Worm (Caenorhabditis elegans) whole organism, L1 larva: ENCODE results near the gene R193.2.

Source experiments
- Y116A8C.19 ChIP-seq: sonication (generic microtip); optimal IDR thresholded peaks from 2 replicates; lab custom pipeline; 2016; ENCODE audit warnings: missing compliant biosample characterization, missing genetic modification characterization, borderline replicate concordance
- aha-1 ChIP-seq: fragments of 150-350 bp; optimal IDR thresholded peaks from 2 replicates; lab custom pipeline; 2014; ENCODE audit warnings: missing biosample characterization, missing genetic modification characterization
- alr-1 ChIP-seq: fragments of 200-800 bp; sonication (Bioruptor generic); optimal IDR thresholded peaks from 2 replicates; lab custom pipeline; 2018; ENCODE audit warnings: borderline replicate concordance, mild to moderate bottlenecking, missing genetic modification characterization, missing compliant biosample characterization
- aly-2 ChIP-seq: fragments of 150-350 bp; optimal IDR thresholded peaks from 2 replicates; lab custom pipeline; 2014; ENCODE audit warnings: missing biosample characterization, missing genetic modification characterization
- ceh-63 ChIP-seq: fragments of 200-800 bp; sonication (Bioruptor generic); optimal IDR thresholded peaks from 2 replicates; lab custom pipeline; 2018; ENCODE audit warnings: mild to moderate bottlenecking, missing genetic modification characterization, missing compliant biosample characterization
- ceh-8 ChIP-seq: fragments of 200-800 bp; sonication (Bioruptor generic); optimal IDR thresholded peaks from 2 replicates; lab custom pipeline; 2018; ENCODE audit warnings: mild to moderate bottlenecking, missing genetic modification characterization, moderate library complexity, missing compliant biosample characterization
- ceh-82 ChIP-seq, 3 experiments: fragments of 150-350 bp in 1 of 3; sonication (generic microtip) in 2 of 3; optimal IDR thresholded peaks; 2 replicates each; lab custom pipeline; 2014 to 2017; ENCODE audit warnings: missing biosample characterization in 3 of 3, missing genetic modification characterization in 3 of 3
- ceh-90 ChIP-seq: sonication (generic microtip); optimal IDR thresholded peaks from 2 replicates; lab custom pipeline; 2016; ENCODE audit warnings: missing genetic modification characterization, missing compliant biosample characterization
- dpl-1 ChIP-seq, 3 experiments: fragments of 150-350 bp in 2 of 3; sonication (generic microtip) in 1 of 3; optimal IDR thresholded peaks; 2 replicates each; lab custom pipeline; 2014 to 2017; ENCODE audit warnings: missing biosample characterization in 3 of 3, missing genetic modification characterization in 3 of 3, missing genetic modification reagents in 3 of 3
- dsc-1 ChIP-seq: sonication (generic microtip); optimal IDR thresholded peaks from 2 replicates; lab custom pipeline; 2016; ENCODE audit warnings: mild to moderate bottlenecking, missing genetic modification characterization, missing compliant biosample characterization
- efl-1 ChIP-seq, 4 experiments: fragments of 150-350 bp; optimal IDR thresholded peaks in 3 of 4; peaks in 1 of 4; 1 replicate in 1 of 4; 2 replicates in 3 of 4; lab custom pipeline; 2014; ENCODE audit warnings: missing biosample characterization in 2 of 4, missing genetic modification characterization in 2 of 4, missing genetic modification reagents in 2 of 4
- egl-27 ChIP-seq, 2 experiments: fragments of 150-350 bp in 1 of 2; sonication (generic microtip); optimal IDR thresholded peaks; 3 replicates each; lab custom pipeline; 2017 to 2018; ENCODE audit warnings: missing biosample characterization in 2 of 2, missing genetic modification characterization in 2 of 2, missing genetic modification reagents in 2 of 2
- elt-3 ChIP-seq, 6 experiments: fragments of 150-350 bp in 1 of 6; sonication (generic microtip); optimal IDR thresholded peaks; 2 replicates each; lab custom pipeline; 2017 to 2018; ENCODE audit warnings: missing biosample characterization in 6 of 6, missing genetic modification characterization in 6 of 6, inconsistent platforms in 1 of 6
- fkh-10 ChIP-seq: sonication (generic microtip); optimal IDR thresholded peaks from 2 replicates; lab custom pipeline; 2017; ENCODE audit warnings: missing biosample characterization, missing genetic modification reagents, missing genetic modification characterization
- fkh-4 ChIP-seq: sonication (generic microtip); optimal IDR thresholded peaks from 2 replicates; lab custom pipeline; 2016; ENCODE audit warnings: missing compliant biosample characterization, missing genetic modification characterization, borderline replicate concordance
- fkh-8 ChIP-seq: sonication (generic microtip); optimal IDR thresholded peaks from 2 replicates; lab custom pipeline; 2016; ENCODE audit warnings: mild to moderate bottlenecking, missing genetic modification characterization, missing compliant biosample characterization
- fos-1 ChIP-seq: fragments of 150-350 bp; optimal IDR thresholded peaks from 2 replicates; lab custom pipeline; 2014; ENCODE audit warnings: missing biosample characterization, missing genetic modification characterization
- grh-1 ChIP-seq: fragments of 200-800 bp; sonication (Bioruptor generic); IDR thresholded peaks from 2 replicates; pipeline ENCODE4 v1.3.6; 2022; ENCODE audit warnings: missing genetic modification reagents, missing genetic modification characterization, missing compliant biosample characterization
- hlh-17 ChIP-seq: fragments of 200-800 bp; sonication (Bioruptor generic); optimal IDR thresholded peaks from 2 replicates; lab custom pipeline; 2018; ENCODE audit warnings: missing genetic modification characterization, mild to moderate bottlenecking, missing compliant biosample characterization, moderate library complexity, borderline replicate concordance
- hlh-4 ChIP-seq: sonication (generic microtip); optimal IDR thresholded peaks from 2 replicates; lab custom pipeline; 2016; ENCODE audit warnings: mild to moderate bottlenecking, missing genetic modification characterization, missing compliant biosample characterization
- irx-1 ChIP-seq: sonication (generic microtip); optimal IDR thresholded peaks from 2 replicates; lab custom pipeline; 2016; ENCODE audit warnings: missing genetic modification characterization, missing compliant biosample characterization
- isw-1 ChIP-seq: fragments of 200-800 bp; sonication (Bioruptor generic); IDR thresholded peaks from 2 replicates; pipeline ENCODE4 v1.3.6; 2022; ENCODE audit warnings: missing genetic modification characterization, missing compliant biosample characterization
- lin-14 ChIP-seq: fragments of 200-800 bp; sonication (Bioruptor generic); optimal IDR thresholded peaks from 2 replicates; lab custom pipeline; 2018; ENCODE audit warnings: mild to moderate bottlenecking, missing genetic modification characterization, moderate library complexity, missing compliant biosample characterization
- lin-35 ChIP-seq, 2 experiments: fragments of 150-350 bp; optimal IDR thresholded peaks; 2 replicates each; lab custom pipeline; 2014; ENCODE audit warnings: missing biosample characterization in 2 of 2, missing genetic modification characterization in 2 of 2, missing genetic modification reagents in 2 of 2
- lin-39 ChIP-seq: fragments of 150-350 bp; optimal IDR thresholded peaks from 2 replicates; lab custom pipeline; 2014; ENCODE audit warnings: missing biosample characterization, missing genetic modification reagents, missing genetic modification characterization
- lsy-2 ChIP-seq, 2 experiments: fragments of 150-350 bp; optimal IDR thresholded peaks; 2 replicates each; lab custom pipeline; 2014; ENCODE audit warnings: missing biosample characterization in 2 of 2, missing genetic modification characterization in 2 of 2
- mdl-1 ChIP-seq, 2 experiments: fragments of 150-350 bp; optimal IDR thresholded peaks; 2 replicates each; lab custom pipeline; 2014 to 2017; ENCODE audit warnings: missing biosample characterization in 2 of 2, missing genetic modification characterization in 2 of 2, inconsistent platforms in 1 of 2
- mef-2 ChIP-seq: fragments of 150-350 bp; optimal IDR thresholded peaks from 2 replicates; lab custom pipeline; 2014; ENCODE audit warnings: missing biosample characterization, missing genetic modification characterization
- mep-1 ChIP-seq: fragments of 150-350 bp; optimal IDR thresholded peaks from 2 replicates; lab custom pipeline; 2014; ENCODE audit warnings: missing biosample characterization, missing genetic modification characterization
- nhr-12 ChIP-seq: sonication (generic microtip); optimal IDR thresholded peaks from 2 replicates; lab custom pipeline; 2017; ENCODE audit warnings: missing biosample characterization, missing genetic modification characterization
- nhr-19 ChIP-seq: fragments of 200-800 bp; sonication (Bioruptor generic); conservative IDR thresholded peaks from 2 replicates; pipeline ENCODE4 v1.3.6; 2022; ENCODE audit warnings: missing genetic modification characterization, missing compliant biosample characterization
- nhr-28 ChIP-seq: fragments of 150-350 bp; optimal IDR thresholded peaks from 2 replicates; lab custom pipeline; 2014; ENCODE audit warnings: missing biosample characterization, missing genetic modification characterization
- nhr-47 ChIP-seq: sonication (generic microtip); optimal IDR thresholded peaks from 2 replicates; lab custom pipeline; 2016; ENCODE audit warnings: mild to moderate bottlenecking, missing genetic modification characterization, moderate library complexity, missing compliant biosample characterization
- nhr-71 ChIP-seq: sonication (generic microtip); optimal IDR thresholded peaks from 2 replicates; lab custom pipeline; 2016; ENCODE audit warnings: mild to moderate bottlenecking, missing genetic modification characterization, moderate library complexity, missing compliant biosample characterization
- nhr-76 ChIP-seq: sonication (generic microtip); optimal IDR thresholded peaks from 2 replicates; lab custom pipeline; 2017; ENCODE audit warnings: missing biosample characterization, missing genetic modification characterization
- nhr-77 ChIP-seq: fragments of 150-350 bp; optimal IDR thresholded peaks from 2 replicates; lab custom pipeline; 2014; ENCODE audit warnings: missing biosample characterization, missing genetic modification characterization
- nhr-84 ChIP-seq: sonication (generic microtip); optimal IDR thresholded peaks from 2 replicates; lab custom pipeline; 2017; ENCODE audit warnings: missing biosample characterization, missing genetic modification characterization
- nhr-90 ChIP-seq: sonication (generic microtip); optimal IDR thresholded peaks from 2 replicates; lab custom pipeline; 2016; ENCODE audit warnings: mild to moderate bottlenecking, missing genetic modification characterization, missing compliant biosample characterization; ENCODE audit not compliant: poor library complexity
- pax-3 ChIP-seq: fragments of 200-800 bp; sonication (Bioruptor generic); optimal IDR thresholded peaks from 2 replicates; lab custom pipeline; 2018; ENCODE audit warnings: mild to moderate bottlenecking, missing genetic modification characterization, moderate library complexity, missing compliant biosample characterization
- pqm-1 ChIP-seq: sonication (generic microtip); optimal IDR thresholded peaks from 3 replicates; lab custom pipeline; 2017; ENCODE audit warnings: missing biosample characterization, missing genetic modification characterization
- rnt-1 ChIP-seq: sonication (generic microtip); optimal IDR thresholded peaks from 2 replicates; lab custom pipeline; 2016; ENCODE audit warnings: mild to moderate bottlenecking, missing genetic modification characterization, moderate library complexity, missing compliant biosample characterization
- snu-23 ChIP-seq: sonication (generic microtip); optimal IDR thresholded peaks from 2 replicates; lab custom pipeline; 2016; ENCODE audit warnings: missing genetic modification characterization, missing compliant biosample characterization
- sox-4 ChIP-seq: sonication (generic microtip); optimal IDR thresholded peaks from 2 replicates; lab custom pipeline; 2016; ENCODE audit warnings: missing genetic modification characterization, missing compliant biosample characterization
- sptf-1 ChIP-seq: fragments of 150-350 bp; optimal IDR thresholded peaks from 2 replicates; lab custom pipeline; 2014; ENCODE audit warnings: missing biosample characterization, missing genetic modification characterization
- sup-37 ChIP-seq: fragments of 200-800 bp; sonication (Bioruptor generic); optimal IDR thresholded peaks from 2 replicates; lab custom pipeline; 2018; ENCODE audit warnings: mild to moderate bottlenecking, missing genetic modification characterization, missing compliant biosample characterization
- swsn-7 ChIP-seq: sonication (generic microtip); optimal IDR thresholded peaks from 2 replicates; lab custom pipeline; 2016; ENCODE audit warnings: missing genetic modification characterization, missing compliant biosample characterization
- tbx-2 ChIP-seq: sonication (generic microtip); optimal IDR thresholded peaks from 2 replicates; lab custom pipeline; 2016; ENCODE audit warnings: missing genetic modification characterization, missing compliant biosample characterization
- unc-130 ChIP-seq: fragments of 150-350 bp; optimal IDR thresholded peaks from 2 replicates; lab custom pipeline; 2017; ENCODE audit warnings: missing biosample characterization, missing genetic modification characterization, inconsistent platforms
- unc-86 ChIP-seq: sonication (generic microtip); optimal IDR thresholded peaks from 2 replicates; lab custom pipeline; 2016; ENCODE audit warnings: missing genetic modification characterization, missing compliant biosample characterization
- xbp-1 ChIP-seq: sonication (generic microtip); optimal IDR thresholded peaks from 2 replicates; lab custom pipeline; 2016; ENCODE audit warnings: missing genetic modification characterization, missing compliant biosample characterization
- zag-1 ChIP-seq: fragments of 150-350 bp; optimal IDR thresholded peaks from 2 replicates; lab custom pipeline; 2014; ENCODE audit warnings: missing biosample characterization, missing genetic modification characterization
- ztf-4 ChIP-seq: fragments of 150-350 bp; optimal IDR thresholded peaks from 2 replicates; lab custom pipeline; 2014; ENCODE audit warnings: missing biosample characterization, missing genetic modification characterization

R193.2 gene

ce11 chrX:1093154-1093553, 55.2 kb downstream of the R193.2 start (continued):
- TF ChIP-seq tbx-2 (tag; lab: Kevin White, UChicago) (peak; percentile 93), nhr-19 (GFP tag; lab: Robert Waterston, UW) (peak; percentile 95), fkh-4 (tag; lab: Kevin White, UChicago) (no peak), isw-1 (peak; percentile 68; the same call in 1 of the 2 replicates), nhr-12 (tag; lab: Kevin White, UChicago) (no peak), unc-86 (peak; percentile 81), lin-39 (tag; lab: Kevin White, UChicago) (peak; percentile 39), egl-27 (tag; optimal IDR thresholded peaks at IDR 0.05; lab: Kevin White, UChicago) (peak; percentile 80 to 92), irx-1 (tag; lab: Kevin White, UChicago) (peak; percentile 85), grh-1 (GFP tag; lab: Robert Waterston, UW) (0 out of 2 replicates have a peak, but pooled peaks have one; percentile 17), aha-1 (peak; percentile 43), ceh-90 (tag; lab: Kevin White, UChicago) (no peak), lin-14 (GFP tag; lab: Kevin White, UChicago) (peak; percentile 99), xbp-1 (peak; percentile 80), sptf-1 (no peak), nhr-76 (tag; lab: Kevin White, UChicago) (no peak), nhr-84 (no peak), efl-1 (optimal IDR thresholded peaks at IDR 0.05; lab: Kevin White, UChicago) (peak; percentile 65 to 77), efl-1 (GFP tag; optimal IDR thresholded peaks at IDR 0.05 in 1 of 2; lab: Kevin White, UChicago) (peak; percentile 35 to 95), ztf-4 (tag; lab: Kevin White, UChicago) (peak; percentile 92), fkh-10 (GFP tag; lab: Kevin White, UChicago) (peak; percentile 77), alr-1 (tag; lab: Kevin White, UChicago) (no peak), dpl-1 (GFP tag; optimal IDR thresholded peaks at IDR 0.05; lab: Kevin White, UChicago) (peak; percentile 14 to 56 (median 37)), nhr-77 (tag; lab: Kevin White, UChicago) (peak; percentile 87), nhr-90 (peak; percentile 80), elt-3 (tag; optimal IDR thresholded peaks at IDR 0.05; lab: Kevin White, UChicago) (peak in 2 of 6 experiments; percentile 56 to 84), mep-1 (tag; lab: Kevin White, UChicago) (peak; percentile 95), pqm-1 (tag; lab: Kevin White, UChicago) (no peak), ceh-82 (tag; optimal IDR thresholded peaks at IDR 0.05; lab: Kevin White, UChicago) (peak; percentile 81 to 93 (median 84)), dsc-1 (tag; lab: Kevin White, UChicago) (peak; percentile 91), nhr-28 (tag; lab: Kevin White, UChicago) (peak; percentile 41), ceh-8 (peak; percentile 69), nhr-71 (peak; percentile 98), rnt-1 (tag; lab: Kevin White, UChicago) (peak; percentile 89), hlh-17 (GFP tag; lab: Kevin White, UChicago) (no peak), mef-2 (tag; lab: Kevin White, UChicago) (peak; percentile 22), pax-3 (tag; lab: Kevin White, UChicago) (peak; percentile 64), lsy-2 (tag; optimal IDR thresholded peaks at IDR 0.05; lab: Kevin White, UChicago) (peak; percentile 78 to 90), hlh-4 (tag; lab: Kevin White, UChicago) (no peak), fos-1 (tag; lab: Kevin White, UChicago) (peak; percentile 88), nhr-47 (tag; lab: Kevin White, UChicago) (peak; percentile 90), zag-1 (tag; lab: Kevin White, UChicago) (no peak), ceh-63 (GFP tag; lab: Kevin White, UChicago) (no peak), aly-2 (peak; percentile 27), Y116A8C.19 (no peak), fkh-8 (peak; percentile 93), sup-37 (GFP tag; lab: Kevin White, UChicago) (no peak), lin-35 (GFP tag; optimal IDR thresholded peaks at IDR 0.05; lab: Kevin White, UChicago) (peak; percentile 60 to 88), unc-130 (tag; lab: Kevin White, UChicago) (peak; percentile 78), swsn-7 (peak; percentile 93), sox-4 (tag; lab: Kevin White, UChicago) (peak; percentile 31), snu-23 (GFP tag; lab: Kevin White, UChicago) (peak; percentile 97), mdl-1 (tag; optimal IDR thresholded peaks at IDR 0.05; lab: Kevin White, UChicago) (peak; percentile 80 to 98)
